Worm (Caenorhabditis elegans): Measurements from ENCODE around the gene ZK899.3.
A peak's percentile ranks its signal among the peaks of the same experiment; 100 is the strongest.

ZK899.3 gene

DNA sequence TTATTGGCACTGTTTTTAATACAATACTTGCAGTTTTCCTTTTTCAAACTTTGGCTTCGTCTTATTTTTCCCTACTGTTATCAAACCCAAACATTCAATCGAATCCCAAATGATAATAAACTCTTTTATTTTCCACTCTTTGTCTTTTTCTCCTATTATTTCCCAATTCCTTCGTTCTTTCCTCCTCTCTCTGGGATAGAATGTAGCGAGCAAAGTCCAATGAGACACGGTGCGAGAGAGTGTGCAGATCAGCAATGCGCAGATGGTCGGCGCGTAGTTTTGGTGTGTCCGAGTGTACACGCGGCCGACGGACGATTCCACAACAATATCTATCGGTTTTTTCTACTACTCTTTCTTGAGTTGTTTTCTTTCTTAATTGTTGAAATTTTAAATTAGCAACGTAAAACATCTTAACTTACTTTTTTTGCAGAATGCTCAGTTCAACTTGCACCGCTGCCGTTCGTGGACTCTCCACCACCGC, 21.9 kb upstream of the ZK899.3 start, which contains the start of gene B0272.3 (continued):
- peak in 5 of 6 experiments; percentile 4 to 54 (median 16) for TF ChIP-seq elt-3 (tag; optimal IDR thresholded peaks at IDR 0.05)
- peak; percentile 25 for TF ChIP-seq skn-1 (tag; optimal IDR thresholded peaks at IDR 0.05)
- TF ChIP-seq aly-2 (tag; optimal IDR thresholded peaks at IDR 0.05), result no peak
- peak; percentile 85 for TF ChIP-seq nhr-85 (tag)
- no peak; the same call in 1 of the 2 replicates for TF ChIP-seq nhr-19 (GFP tag; conservative IDR thresholded peaks at IDR 0.05)
- peak; percentile 51 for TF ChIP-seq nhr-90 (tag; optimal IDR thresholded peaks at IDR 0.05; ENCODE audit: poor library complexity)
- no peak for TF ChIP-seq pqm-1 (tag; optimal IDR thresholded peaks at IDR 0.05)
- TF ChIP-seq unc-86 (tag; optimal IDR thresholded peaks at IDR 0.05), result no peak
- TF ChIP-seq hpl-2 (GFP tag; optimal IDR thresholded peaks at IDR 0.05), result no peak
- no peak for TF ChIP-seq fkh-4 (tag; optimal IDR thresholded peaks at IDR 0.05; ENCODE audit: borderline replicate concordance)
- no peak for TF ChIP-seq sox-4 (tag; optimal IDR thresholded peaks at IDR 0.05)
- no peak for TF ChIP-seq C04F5.9 (tag; optimal IDR thresholded peaks at IDR 0.05)
- no peak for TF ChIP-seq pax-3 (tag; optimal IDR thresholded peaks at IDR 0.05)
- no peak for TF ChIP-seq dsc-1 (tag; optimal IDR thresholded peaks at IDR 0.05)
- TF ChIP-seq nhr-28 (tag; optimal IDR thresholded peaks at IDR 0.05), result no peak
- no peak for TF ChIP-seq mab-9 (GFP tag; IDR thresholded peaks at IDR 0.05)
- TF ChIP-seq unc-98 (GFP tag; IDR thresholded peaks at IDR 0.05), result no peak
- no peak for TF ChIP-seq lin-13 (GFP tag; optimal IDR thresholded peaks at IDR 0.05)
- TF ChIP-seq mep-1 (tag; optimal IDR thresholded peaks at IDR 0.05), result peak; percentile 36
- TF ChIP-seq lin-39 (tag; optimal IDR thresholded peaks at IDR 0.05), result no peak
- TF ChIP-seq snu-23 (GFP tag; optimal IDR thresholded peaks at IDR 0.05), result peak; percentile 80
- no peak for TF ChIP-seq ets-5 (GFP tag; IDR thresholded peaks at IDR 0.05)
- TF ChIP-seq elt-2 (tag; optimal IDR thresholded peaks at IDR 0.05), result peak; percentile 81
- TF ChIP-seq rnt-1 (tag; optimal IDR thresholded peaks at IDR 0.05), result peak; percentile 57
- TF ChIP-seq fos-1 (tag; optimal IDR thresholded peaks at IDR 0.05), result no peak
- no peak for TF ChIP-seq grh-1 (GFP tag; IDR thresholded peaks at IDR 0.05)
- peak; percentile 4 to 44 for TF ChIP-seq lsy-2 (tag; optimal IDR thresholded peaks at IDR 0.05)
- TF ChIP-seq ztf-11 (tag; optimal IDR thresholded peaks at IDR 0.05), result no peak
- no peak for TF ChIP-seq mef-2 (tag; optimal IDR thresholded peaks at IDR 0.05)
- no peak for TF ChIP-seq isw-1 (GFP tag; IDR thresholded peaks at IDR 0.05)
- TF ChIP-seq sup-37 (GFP tag; optimal IDR thresholded peaks at IDR 0.05), result no peak
- TF ChIP-seq egl-13 (tag; optimal IDR thresholded peaks at IDR 0.05), result no peak
- no peak for TF ChIP-seq zag-1 (tag; optimal IDR thresholded peaks at IDR 0.05)
- no peak for TF ChIP-seq tlp-1 (tag; optimal IDR thresholded peaks at IDR 0.05)
- no peak for TF ChIP-seq F16B12.6 (tag; optimal IDR thresholded peaks at IDR 0.05)
- TF ChIP-seq nhr-237 (tag; optimal IDR thresholded peaks at IDR 0.05), result no peak
- no peak for TF ChIP-seq efl-1 (optimal IDR thresholded peaks at IDR 0.05)
- TF ChIP-seq efl-1 (GFP tag; optimal IDR thresholded peaks at IDR 0.05 in 1 of 2), result no peak
- no peak for TF ChIP-seq irx-1 (tag; optimal IDR thresholded peaks at IDR 0.05)
- TF ChIP-seq fkh-8 (tag; optimal IDR thresholded peaks at IDR 0.05), result no peak
- TF ChIP-seq C34B4.2 (tag; optimal IDR thresholded peaks at IDR 0.05), result no peak
- no peak for TF ChIP-seq ceh-88 (GFP tag; IDR thresholded peaks at IDR 0.05)
- no peak for TF ChIP-seq egl-27 (tag; optimal IDR thresholded peaks at IDR 0.05)
- TF ChIP-seq ztf-4 (tag; optimal IDR thresholded peaks at IDR 0.05), result peak; percentile 44
- TF ChIP-seq efl-3 (GFP tag; optimal IDR thresholded peaks at IDR 0.05), result no peak
- no peak for TF ChIP-seq Y116A8C.19 (tag; optimal IDR thresholded peaks at IDR 0.05; ENCODE audit: borderline replicate concordance)
- no peak for TF ChIP-seq snpc-4 (tag; optimal IDR thresholded peaks at IDR 0.05)
- TF ChIP-seq zip-4 (GFP tag; optimal IDR thresholded peaks at IDR 0.05), result no peak
- TF ChIP-seq unc-30 (tag; optimal IDR thresholded peaks at IDR 0.05), result no peak
- no peak for TF ChIP-seq unc-130 (tag; optimal IDR thresholded peaks at IDR 0.05)
- no peak for TF ChIP-seq ces-1 (GFP tag; optimal IDR thresholded peaks at IDR 0.05)

Measured in whole organism, L1 larva.